Fruit fly (Drosophila melanogaster) whole organism, embryonic: Measurements from ENCODE around the gene CG4820.

Experiments
- Adf1 ChIP-seq: fragments of 200-800 bp; sonication (Bioruptor generic); IDR thresholded peaks from 2 replicates; pipeline ENCODE4 v1.3.6; 2022; ENCODE audit warnings: missing biosample characterization, missing genetic modification characterization
- CG10147 ChIP-seq: fragments of 200-800 bp; sonication (Bioruptor generic); optimal IDR thresholded peaks from 2 replicates; lab custom pipeline; 2019; ENCODE audit warnings: missing biosample characterization, mild to moderate bottlenecking, missing genetic modification characterization, moderate library complexity
- CG10209 ChIP-seq: fragments of 200-800 bp; sonication (Bioruptor generic); optimal IDR thresholded peaks from 3 replicates; lab custom pipeline; 2017; ENCODE audit warnings: missing biosample characterization, mild to moderate bottlenecking, missing genetic modification characterization, missing genetic modification reagents
- CG10267 ChIP-seq: fragments of 200-800 bp; sonication (Bioruptor generic); optimal IDR thresholded peaks from 2 replicates; lab custom pipeline; 2018; ENCODE audit warnings: missing biosample characterization, mild to moderate bottlenecking, missing genetic modification characterization, moderate library complexity
- CG10366 ChIP-seq: fragments of 200-800 bp; sonication (Bioruptor generic); IDR thresholded peaks from 2 replicates; pipeline ENCODE4 v1.3.6; 2022; ENCODE audit warnings: missing biosample characterization, missing genetic modification characterization
- CG10959 ChIP-seq: fragments of 200-800 bp; sonication (Bioruptor generic); IDR thresholded peaks from 2 replicates; pipeline ENCODE4 v1.3.6; 2022; ENCODE audit warnings: missing biosample characterization, missing genetic modification characterization
- CG14441 ChIP-seq: fragments of 200-800 bp; sonication (Bioruptor generic); IDR thresholded peaks from 2 replicates; pipeline ENCODE4 v1.3.6; 2022; ENCODE audit warnings: missing biosample characterization, missing genetic modification characterization
- CG14965 ChIP-seq: fragments of 200-800 bp; sonication (Bioruptor generic); optimal IDR thresholded peaks from 2 replicates; lab custom pipeline; 2016; ENCODE audit warnings: missing biosample characterization, missing genetic modification characterization, borderline replicate concordance
- CG17361 ChIP-seq: fragments of 200-800 bp; sonication (Bioruptor generic); IDR thresholded peaks from 3 replicates; pipeline ENCODE4 v1.3.6; 2022; ENCODE audit warnings: missing biosample characterization, missing genetic modification characterization
- CG18262 ChIP-seq: fragments of 200-800 bp; optimal IDR thresholded peaks from 3 replicates; lab custom pipeline; 2019; ENCODE audit warnings: missing biosample characterization, mild to moderate bottlenecking, missing genetic modification characterization, moderate library complexity
- CG18619 ChIP-seq: fragments of 200-800 bp; sonication (Bioruptor generic); optimal IDR thresholded peaks from 3 replicates; lab custom pipeline; 2017; ENCODE audit warnings: missing biosample characterization, mild to moderate bottlenecking, missing genetic modification characterization
- CG2116 ChIP-seq: fragments of 200-800 bp; sonication (Bioruptor generic); optimal IDR thresholded peaks from 3 replicates; lab custom pipeline; 2018; ENCODE audit warnings: missing biosample characterization, mild to moderate bottlenecking, missing genetic modification characterization
- CG2875 ChIP-seq: fragments of 200-800 bp; sonication (Bioruptor generic); optimal IDR thresholded peaks from 2 replicates; lab custom pipeline; 2017; ENCODE audit warnings: missing biosample characterization, mild to moderate bottlenecking, missing genetic modification characterization, missing genetic modification reagents
- CG3726 ChIP-seq: fragments of 200-800 bp; sonication (Bioruptor generic); IDR thresholded peaks from 3 replicates; pipeline ENCODE4, ENCODE4 v1.3.6; 2022; ENCODE audit warnings: missing biosample characterization, missing genetic modification characterization
- CG42726 ChIP-seq: fragments of 200-800 bp; sonication (Bioruptor generic); IDR thresholded peaks from 2 replicates; pipeline ENCODE4 v1.3.6; 2022; ENCODE audit warnings: missing biosample characterization, missing genetic modification characterization; ENCODE audit not compliant: partially characterized antibody
- CG4820 ChIP-seq: fragments of 200-800 bp; sonication (Bioruptor generic); optimal IDR thresholded peaks from 3 replicates; lab custom pipeline; 2016; ENCODE audit warnings: missing biosample characterization, missing genetic modification characterization
- CG6272 ChIP-seq: fragments of 200-800 bp; sonication (Bioruptor generic); IDR thresholded peaks from 2 replicates; pipeline ENCODE4 v1.3.6; 2022; ENCODE audit warnings: missing biosample characterization, missing genetic modification characterization
- CG6689 ChIP-seq: fragments of 200-800 bp; sonication (Bioruptor generic); IDR thresholded peaks from 2 replicates; pipeline ENCODE4 v1.3.6; 2022; ENCODE audit warnings: missing biosample characterization, missing genetic modification characterization
- CG6854 ChIP-seq: fragments of 200-800 bp; sonication (Bioruptor generic); optimal IDR thresholded peaks from 3 replicates; lab custom pipeline; 2017; ENCODE audit warnings: missing biosample characterization, mild to moderate bottlenecking, missing genetic modification characterization
- CG7271 ChIP-seq: fragments of 200-800 bp; sonication (Bioruptor generic); optimal IDR thresholded peaks from 2 replicates; lab custom pipeline; 2018; ENCODE audit warnings: missing biosample characterization, mild to moderate bottlenecking, missing genetic modification characterization, moderate library complexity
- CG7963 ChIP-seq: fragments of 200-800 bp; sonication (Bioruptor generic); IDR thresholded peaks from 3 replicates; pipeline ENCODE4 v1.3.6; 2022; ENCODE audit warnings: missing biosample characterization, missing genetic modification characterization; ENCODE audit not compliant: partially characterized antibody
- CG8089 ChIP-seq: fragments of 200-800 bp; sonication (Bioruptor generic); optimal IDR thresholded peaks from 3 replicates; lab custom pipeline; 2016; ENCODE audit warnings: missing biosample characterization, missing genetic modification characterization
- CTCF ChIP-seq: fragments of 200-800 bp; sonication (Bioruptor generic); optimal IDR thresholded peaks from 2 replicates; lab custom pipeline; 2017; ENCODE audit warnings: missing biosample characterization, mild to moderate bottlenecking, missing genetic modification characterization, moderate library complexity
- CoRest ChIP-seq: fragments of 200-800 bp; sonication (Bioruptor generic); optimal IDR thresholded peaks from 3 replicates; lab custom pipeline; 2018; ENCODE audit warnings: missing biosample characterization, mild to moderate bottlenecking, missing genetic modification characterization, moderate library complexity
- E2f1 ChIP-seq: fragments of 200-800 bp; sonication (Bioruptor generic); IDR thresholded peaks from 2 replicates; pipeline ENCODE4 v1.3.6; 2022; ENCODE audit warnings: missing biosample characterization, missing genetic modification characterization
- E2f2 ChIP-seq: fragments of 200-800 bp; sonication (Bioruptor generic); IDR thresholded peaks from 2 replicates; pipeline ENCODE4 v1.3.6; 2022; ENCODE audit warnings: missing biosample characterization, missing genetic modification characterization
- Hey ChIP-seq: fragments of 200-800 bp; sonication (Bioruptor generic); optimal IDR thresholded peaks from 3 replicates; lab custom pipeline; 2018; ENCODE audit warnings: missing biosample characterization, mild to moderate bottlenecking, missing genetic modification characterization
- MTF-1 ChIP-seq: fragments of 200-800 bp; sonication (Bioruptor generic); optimal IDR thresholded peaks from 2 replicates; lab custom pipeline; 2018; ENCODE audit warnings: missing biosample characterization, mild to moderate bottlenecking, missing genetic modification characterization, borderline replicate concordance
- Optix ChIP-seq: fragments of 200-800 bp; sonication (Bioruptor generic); IDR thresholded peaks from 3 replicates; pipeline ENCODE4 v1.3.6; 2022; ENCODE audit warnings: missing biosample characterization, missing genetic modification characterization
- Pdp1 ChIP-seq, 2 experiments: fragments of 200-800 bp; sonication (Bioruptor generic); optimal IDR thresholded peaks; 3 replicates each; lab custom pipeline; 2016; ENCODE audit warnings: missing biosample characterization in 2 of 2, missing genetic modification characterization in 2 of 2, mild to moderate bottlenecking in 1 of 2, moderate library complexity in 1 of 2
- Tbp ChIP-seq: fragments of >200 bp; optimal IDR thresholded peaks from 2 replicates; lab custom pipeline; 2018; ENCODE audit warnings: missing biosample characterization, missing genetic modification characterization
- Xbp1 ChIP-seq: fragments of 200-800 bp; sonication (Bioruptor generic); optimal IDR thresholded peaks from 3 replicates; lab custom pipeline; 2016; ENCODE audit warnings: missing biosample characterization, mild to moderate bottlenecking, missing genetic modification characterization
- ash1 ChIP-seq: fragments of 200-800 bp; sonication (Bioruptor generic); optimal IDR thresholded peaks from 2 replicates; lab custom pipeline; 2018; ENCODE audit warnings: missing biosample characterization, mild to moderate bottlenecking, missing genetic modification characterization
- dan ChIP-seq: fragments of 200-800 bp; sonication (Bioruptor generic); IDR thresholded peaks from 2 replicates; pipeline ENCODE4 v1.3.6; 2022; ENCODE audit warnings: missing biosample characterization, missing genetic modification characterization
- fd64A ChIP-seq: fragments of 200-800 bp; sonication (Bioruptor generic); optimal IDR thresholded peaks from 3 replicates; lab custom pipeline; 2018; ENCODE audit warnings: missing biosample characterization, mild to moderate bottlenecking, missing genetic modification characterization
- kah ChIP-seq: fragments of 200-800 bp; sonication (Bioruptor generic); optimal IDR thresholded peaks from 2 replicates; lab custom pipeline; 2018; ENCODE audit warnings: missing biosample characterization, mild to moderate bottlenecking, missing genetic modification characterization
- ken ChIP-seq: fragments of 200-800 bp; sonication (Bioruptor generic); IDR thresholded peaks from 3 replicates; pipeline ENCODE4 v1.3.6; 2022; ENCODE audit warnings: missing biosample characterization, missing genetic modification characterization
- kni ChIP-seq: fragments of 200-800 bp; sonication (Bioruptor generic); optimal IDR thresholded peaks from 3 replicates; lab custom pipeline; 2017; ENCODE audit warnings: mild to moderate bottlenecking, missing biosample characterization, missing genetic modification reagents, missing genetic modification characterization
- mirr ChIP-seq: fragments of 200-800 bp; sonication (Bioruptor generic); optimal IDR thresholded peaks from 3 replicates; lab custom pipeline; 2018; ENCODE audit warnings: missing biosample characterization, mild to moderate bottlenecking, missing genetic modification characterization
- mld ChIP-seq: fragments of 200-800 bp; sonication (Bioruptor generic); IDR thresholded peaks from 3 replicates; pipeline ENCODE4 v1.3.6; 2022; ENCODE audit warnings: missing biosample characterization, missing genetic modification characterization; ENCODE audit not compliant: partially characterized antibody
- nerfin-1 ChIP-seq: fragments of 200-800 bp; sonication (Bioruptor generic); optimal IDR thresholded peaks from 3 replicates; lab custom pipeline; 2019; ENCODE audit warnings: missing biosample characterization, mild to moderate bottlenecking, missing genetic modification characterization, moderate library complexity
- nerfin-2 ChIP-seq: fragments of 200-800 bp; sonication (Bioruptor generic); IDR thresholded peaks from 2 replicates; pipeline ENCODE4 v1.3.6; 2022; ENCODE audit warnings: missing biosample characterization, missing genetic modification characterization; ENCODE audit not compliant: partially characterized antibody
- run ChIP-seq: fragments of 200-800 bp; sonication (Bioruptor generic); optimal IDR thresholded peaks from 3 replicates; lab custom pipeline; 2018; ENCODE audit warnings: missing biosample characterization, mild to moderate bottlenecking, missing genetic modification characterization
- schlank ChIP-seq: fragments of 200-800 bp; sonication (Bioruptor generic); optimal IDR thresholded peaks from 2 replicates; lab custom pipeline; 2018; ENCODE audit warnings: missing biosample characterization, mild to moderate bottlenecking, missing genetic modification characterization
- sd ChIP-seq: fragments of 200-800 bp; sonication (Bioruptor generic); optimal IDR thresholded peaks from 3 replicates; lab custom pipeline; 2018; ENCODE audit warnings: missing biosample characterization, mild to moderate bottlenecking, missing genetic modification characterization, moderate library complexity
- slp2 ChIP-seq: fragments of 200-800 bp; sonication (Bioruptor generic); optimal IDR thresholded peaks from 2 replicates; lab custom pipeline; 2016; ENCODE audit warnings: missing biosample characterization, missing genetic modification characterization
- sug ChIP-seq: fragments of 200-800 bp; optimal IDR thresholded peaks from 2 replicates; lab custom pipeline; 2019; ENCODE audit warnings: missing biosample characterization, mild to moderate bottlenecking, missing genetic modification characterization, moderate library complexity
- tap ChIP-seq: fragments of 200-800 bp; optimal IDR thresholded peaks from 3 replicates; lab custom pipeline; 2019; ENCODE audit warnings: missing biosample characterization, mild to moderate bottlenecking, missing genetic modification characterization, moderate library complexity
- wek ChIP-seq: fragments of 200-800 bp; sonication (Bioruptor generic); optimal IDR thresholded peaks from 3 replicates; lab custom pipeline; 2018; ENCODE audit warnings: missing biosample characterization, mild to moderate bottlenecking, missing genetic modification characterization, moderate library complexity

CG4820 gene

dm6 chr3R:11211291-11212061, 4.9 kb upstream of the CG4820 start (continued):
- peak; percentile 19 for TF ChIP-seq CG8089
- TF ChIP-seq ash1 (GFP tag; lab: Kevin White, UChicago), result no peak
- TF ChIP-seq CG10267 (tag; lab: Kevin White, UChicago), result peak; percentile 53
- no peak for TF ChIP-seq CG42726 (GFP tag; lab: Robert Waterston, UW)
- TF ChIP-seq sd (tag; lab: Kevin White, UChicago), result peak; percentile 97
- no peak for TF ChIP-seq mld (GFP tag; lab: Robert Waterston, UW)
- TF ChIP-seq CG3726 (GFP tag; lab: Robert Waterston, UW), result peak; percentile 53; the same call in 1 of the 3 replicates
- peak; percentile 53 for TF ChIP-seq CG10147 (GFP tag; lab: Kevin White, UChicago)
- TF ChIP-seq CG18619 (GFP tag; lab: Kevin White, UChicago), result peak; percentile 40
- peak; percentile 79 for TF ChIP-seq CoRest (tag; lab: Kevin White, UChicago)
- TF ChIP-seq CG17361 (GFP tag; lab: Robert Waterston, UW), result peak; percentile 66
- peak; percentile 68 for TF ChIP-seq mirr
- peak; percentile 95 for TF ChIP-seq kni
- TF ChIP-seq ken (GFP tag; lab: Robert Waterston, UW), result peak; percentile 78
- TF ChIP-seq Tbp (GFP tag; lab: Kevin White, UChicago), result no peak
- TF ChIP-seq CG2116 (GFP tag; lab: Kevin White, UChicago), result peak; percentile 18
- peak; percentile 33; the same call in 1 of the 2 replicates for TF ChIP-seq Adf1 (GFP tag; lab: Robert Waterston, UW)
- peak; percentile 75 for TF ChIP-seq CG10366 (GFP tag; lab: Robert Waterston, UW)
- peak; percentile 35; the same call in 1 of the 3 replicates for TF ChIP-seq Optix
- no peak for TF ChIP-seq CG10959 (GFP tag; lab: Robert Waterston, UW)
- TF ChIP-seq Hey (tag; lab: Kevin White, UChicago), result peak; percentile 69
- TF ChIP-seq dan (GFP tag; lab: Robert Waterston, UW), result no peak
- no peak for TF ChIP-seq fd64A (GFP tag; lab: Kevin White, UChicago)
- peak; percentile 82 for TF ChIP-seq Xbp1 (GFP tag; lab: Kevin White, UChicago)
- TF ChIP-seq CG7271 (tag; lab: Kevin White, UChicago), result no peak
- TF ChIP-seq CG6272 (GFP tag; lab: Robert Waterston, UW), result peak; percentile 54; the same call in 1 of the 2 replicates
- TF ChIP-seq sug (tag; lab: Kevin White, UChicago), result peak; percentile 88
- peak; percentile 25 for TF ChIP-seq schlank
- TF ChIP-seq slp2, result peak; percentile 25
- peak; percentile 57 for TF ChIP-seq CG10209
- TF ChIP-seq CG18262 (tag; lab: Kevin White, UChicago), result peak; percentile 61
- peak; percentile 83 for TF ChIP-seq CG4820 (GFP tag; lab: Kevin White, UChicago)
- peak; percentile 31 for TF ChIP-seq CG2875
- peak; percentile 45 for TF ChIP-seq tap (tag; lab: Kevin White, UChicago)
- no peak for TF ChIP-seq nerfin-1
- TF ChIP-seq wek, result no peak
- TF ChIP-seq run (tag; lab: Kevin White, UChicago), result no peak
- TF ChIP-seq kah, result peak; percentile 87
- TF ChIP-seq CTCF (GFP tag; lab: Kevin White, UChicago), result peak; percentile 86
- TF ChIP-seq MTF-1 (GFP tag; lab: Kevin White, UChicago), result no peak
- no peak for TF ChIP-seq nerfin-2 (GFP tag; lab: Robert Waterston, UW)
- peak; percentile 82 for TF ChIP-seq CG6689 (GFP tag; lab: Robert Waterston, UW)
- peak; percentile 83 for TF ChIP-seq CG14441 (GFP tag; lab: Robert Waterston, UW)
- TF ChIP-seq CG7963 (GFP tag; lab: Robert Waterston, UW), result no peak
- no peak for TF ChIP-seq CG14965
- peak; percentile 74 to 81 for TF ChIP-seq Pdp1 (GFP tag; optimal IDR thresholded peaks at IDR 0.05; lab: Kevin White, UChicago)
- peak; percentile 9 for TF ChIP-seq CG6854 (GFP tag; lab: Kevin White, UChicago)
- 0 out of 2 replicates have a peak, but pooled peaks have one; percentile 15 for TF ChIP-seq E2f2 (GFP tag; lab: Robert Waterston, UW)
- TF ChIP-seq E2f1 (GFP tag; lab: Robert Waterston, UW), result peak; percentile 60
